Fruit fly (Drosophila melanogaster) whole organism, embryonic: Measurements from ENCODE around the gene CG7512.

ENCODE experiments used
- CG12071 ChIP-seq: fragments of 200-800 bp; sonication (Bioruptor generic); optimal IDR thresholded peaks from 3 replicates; lab custom pipeline; 2018; ENCODE audit warnings: missing biosample characterization, mild to moderate bottlenecking, missing genetic modification characterization
- CG13775 ChIP-seq: fragments of 200-800 bp; sonication (Bioruptor generic); optimal IDR thresholded peaks from 3 replicates; lab custom pipeline; 2017; ENCODE audit warnings: missing biosample characterization, mild to moderate bottlenecking, missing genetic modification characterization
- CG18476 ChIP-seq: fragments of 200-800 bp; sonication (Bioruptor generic); optimal IDR thresholded peaks from 2 replicates; lab custom pipeline; 2016; ENCODE audit warnings: missing biosample characterization, mild to moderate bottlenecking, missing genetic modification characterization
- CG32772 ChIP-seq: fragments of 200-800 bp; sonication (Bioruptor generic); IDR thresholded peaks from 2 replicates; pipeline ENCODE4 v1.3.6; 2022; ENCODE audit warnings: missing biosample characterization, missing genetic modification characterization
- CG4424 ChIP-seq: fragments of 200-800 bp; sonication (Bioruptor generic); optimal IDR thresholded peaks from 3 replicates; lab custom pipeline; 2016; ENCODE audit warnings: missing biosample characterization, missing genetic modification characterization
- CG8478 ChIP-seq: fragments of >200 bp; optimal IDR thresholded peaks from 2 replicates; lab custom pipeline; 2018
- HLH3B ChIP-seq: fragments of 200-800 bp; sonication (Bioruptor generic); IDR thresholded peaks from 2 replicates; pipeline ENCODE4 v1.3.6; 2022; ENCODE audit warnings: missing biosample characterization, missing genetic modification characterization
- Hmr ChIP-seq: fragments of 200-800 bp; sonication (Bioruptor generic); optimal IDR thresholded peaks from 3 replicates; lab custom pipeline; 2017; ENCODE audit warnings: mild to moderate bottlenecking, missing biosample characterization, missing genetic modification reagents, missing genetic modification characterization
- dati ChIP-seq: fragments of 200-800 bp; sonication (Bioruptor generic); IDR thresholded peaks from 2 replicates; pipeline ENCODE4 v1.3.6; 2022; ENCODE audit warnings: missing biosample characterization, missing genetic modification characterization
- gfzf ChIP-seq: fragments of 200-800 bp; sonication (Bioruptor generic); optimal IDR thresholded peaks from 2 replicates; lab custom pipeline; 2016; ENCODE audit warnings: missing biosample characterization, mild to moderate bottlenecking, missing genetic modification characterization, moderate library complexity

- no peak for TF ChIP-seq CG12071 (GFP tag; lab: Kevin White, UChicago)
- no peak for TF ChIP-seq HLH3B (GFP tag; lab: Robert Waterston, UW)
- TF ChIP-seq Hmr, result no peak
- no peak for TF ChIP-seq gfzf (GFP tag; lab: Kevin White, UChicago)
- no peak for TF ChIP-seq dati (GFP tag; lab: Robert Waterston, UW)
- no peak for TF ChIP-seq CG18476 (GFP tag; lab: Kevin White, UChicago)
- TF ChIP-seq CG8478 (lab: Kevin White, UChicago), result no peak
- TF ChIP-seq CG32772 (GFP tag; lab: Robert Waterston, UW), result no peak
- TF ChIP-seq CG13775 (GFP tag; lab: Kevin White, UChicago), result no peak
- TF ChIP-seq CG4424, result no peak
Observed at dm6 chr3L:11542437-11542836, 28.9 kb downstream of the CG7512 start.
